Worm (Caenorhabditis elegans) whole organism, L4 larva: ENCODE data around the gene M176.16.

Source experiments
- D1046.2 ChIP-seq: fragments of 200-800 bp; sonication (Bioruptor generic); IDR thresholded peaks from 2 replicates; pipeline ENCODE4 v1.3.6; 2022; ENCODE audit warnings: missing genetic modification characterization, missing compliant biosample characterization
- Y48G9A.11 ChIP-seq: fragments of 200-800 bp; sonication (Bioruptor generic); IDR thresholded peaks from 2 replicates; pipeline ENCODE4 v1.3.6; 2022; ENCODE audit warnings: missing genetic modification reagents, missing genetic modification characterization, missing compliant biosample characterization
- Y5F2A.4 ChIP-seq: fragments of 200-800 bp; sonication (Bioruptor generic); optimal IDR thresholded peaks from 2 replicates; lab custom pipeline; 2018; ENCODE audit warnings: mild to moderate bottlenecking, missing genetic modification characterization, missing compliant biosample characterization
- ZK337.2 ChIP-seq: fragments of 200-800 bp; sonication (Bioruptor generic); IDR thresholded peaks from 2 replicates; pipeline ENCODE4 v1.3.6; 2022; ENCODE audit warnings: missing genetic modification reagents, missing genetic modification characterization, missing compliant biosample characterization
- aha-1 ChIP-seq: fragments of 150-350 bp; peaks from one replicate; lab custom pipeline; 2014; ENCODE audit warnings: missing biosample characterization, missing genetic modification characterization
- arid-1 ChIP-seq: fragments of 200-800 bp; sonication (Bioruptor generic); conservative IDR thresholded peaks from 2 replicates; pipeline ENCODE4 v1.3.6; 2022; ENCODE audit warnings: missing genetic modification reagents, missing genetic modification characterization, missing compliant biosample characterization
- attf-4 ChIP-seq: sonication (generic microtip); optimal IDR thresholded peaks from 3 replicates; lab custom pipeline; 2017; ENCODE audit warnings: missing biosample characterization, missing genetic modification characterization
- ceh-28 ChIP-seq: fragments of 150-350 bp; optimal IDR thresholded peaks from 2 replicates; lab custom pipeline; 2014; ENCODE audit warnings: missing biosample characterization, missing genetic modification reagents, missing genetic modification characterization
- ceh-82 ChIP-seq: sonication (generic microtip); optimal IDR thresholded peaks from 2 replicates; lab custom pipeline; 2017; ENCODE audit warnings: missing biosample characterization, missing genetic modification characterization
- ctbp-1 ChIP-seq: fragments of 200-800 bp; sonication (Bioruptor generic); IDR thresholded peaks from 2 replicates; pipeline ENCODE4 v1.3.6; 2022; ENCODE audit warnings: missing genetic modification reagents, missing genetic modification characterization, missing compliant biosample characterization
- daf-16 ChIP-seq, 3 experiments: sonication (generic microtip); optimal IDR thresholded peaks; 2 replicates each; lab custom pipeline; 2016 to 2017; ENCODE audit warnings: missing genetic modification characterization in 3 of 3, missing genetic modification reagents in 3 of 3, mild to moderate bottlenecking in 2 of 3, missing compliant biosample characterization in 2 of 3, missing biosample characterization in 1 of 3, moderate library complexity in 1 of 3
- daf-8 ChIP-seq: fragments of 200-800 bp; sonication (Bioruptor generic); IDR thresholded peaks from 2 replicates; pipeline ENCODE4 v1.3.6; 2022; ENCODE audit warnings: missing genetic modification characterization, missing compliant biosample characterization
- dmd-8 ChIP-seq: fragments of 200-800 bp; sonication (Bioruptor generic); IDR thresholded peaks from 2 replicates; pipeline ENCODE4 v1.3.6; 2022; ENCODE audit warnings: missing genetic modification characterization, missing compliant biosample characterization
- egl-43 ChIP-seq: fragments of 200-800 bp; sonication (Bioruptor generic); IDR thresholded peaks from 2 replicates; pipeline ENCODE4 v1.3.6; 2022; ENCODE audit warnings: missing genetic modification reagents, missing genetic modification characterization, missing compliant biosample characterization
- fos-1 ChIP-seq: fragments of 150-350 bp; optimal IDR thresholded peaks from 2 replicates; lab custom pipeline; 2014; ENCODE audit warnings: missing biosample characterization, missing genetic modification characterization
- hmg-1.1 ChIP-seq: fragments of 200-800 bp; sonication (Bioruptor generic); IDR thresholded peaks from 2 replicates; pipeline ENCODE4 v1.3.6; 2022; ENCODE audit warnings: missing genetic modification reagents, missing genetic modification characterization, missing compliant biosample characterization
- lim-7 ChIP-seq: fragments of 200-800 bp; sonication (Bioruptor generic); IDR thresholded peaks from 2 replicates; pipeline ENCODE4 v1.3.6; 2022; ENCODE audit warnings: missing genetic modification characterization, missing compliant biosample characterization
- lsy-2 ChIP-seq, 2 experiments: fragments of 150-350 bp in 1 of 2; sonication (generic microtip) in 1 of 2; optimal IDR thresholded peaks; 2 replicates each; lab custom pipeline; 2014 to 2017; ENCODE audit warnings: missing biosample characterization in 2 of 2, missing genetic modification characterization in 2 of 2
- madf-5 ChIP-seq, 2 experiments: fragments of 200-800 bp; sonication (Bioruptor generic); IDR thresholded peaks; 2 replicates each; pipeline ENCODE4 v1.3.6; 2022; ENCODE audit warnings: missing compliant biosample characterization in 2 of 2, missing genetic modification characterization in 2 of 2
- mes-2 ChIP-seq: sonication (generic microtip); optimal IDR thresholded peaks from 2 replicates; lab custom pipeline; 2016; ENCODE audit warnings: missing genotype, mild to moderate bottlenecking, missing genetic modification characterization, missing compliant biosample characterization; ENCODE audit not compliant: poor library complexity, severe bottlenecking
- mxl-3 ChIP-seq: fragments of 200-800 bp; sonication (Bioruptor generic); optimal IDR thresholded peaks from 2 replicates; lab custom pipeline; 2018; ENCODE audit warnings: mild to moderate bottlenecking, missing genetic modification characterization, missing compliant biosample characterization
- nhr-10 ChIP-seq: fragments of 150-350 bp; optimal IDR thresholded peaks from 2 replicates; lab custom pipeline; 2014; ENCODE audit warnings: missing biosample characterization, missing genetic modification characterization
- nhr-11 ChIP-seq: fragments of 150-350 bp; optimal IDR thresholded peaks from 2 replicates; lab custom pipeline; 2014; ENCODE audit warnings: missing biosample characterization, missing genetic modification characterization
- nhr-237 ChIP-seq: sonication (generic microtip); optimal IDR thresholded peaks from 2 replicates; lab custom pipeline; 2017; ENCODE audit warnings: missing biosample characterization, missing genetic modification characterization
- nhr-28 ChIP-seq: fragments of 150-350 bp; optimal IDR thresholded peaks from 2 replicates; lab custom pipeline; 2014; ENCODE audit warnings: missing biosample characterization, missing genetic modification characterization
- nhr-48 ChIP-seq: sonication (generic microtip); optimal IDR thresholded peaks from 2 replicates; lab custom pipeline; 2016; ENCODE audit warnings: mild to moderate bottlenecking, missing genetic modification characterization, missing compliant biosample characterization
- nhr-6 ChIP-seq: fragments of 150-350 bp; optimal IDR thresholded peaks from 2 replicates; lab custom pipeline; 2014; ENCODE audit warnings: missing biosample characterization, missing genetic modification characterization
- nhr-76 ChIP-seq: fragments of 150-350 bp; optimal IDR thresholded peaks from 2 replicates; lab custom pipeline; 2014; ENCODE audit warnings: missing biosample characterization, missing genetic modification characterization
- nhr-77 ChIP-seq: fragments of 150-350 bp; optimal IDR thresholded peaks from 2 replicates; lab custom pipeline; 2014; ENCODE audit warnings: missing biosample characterization, missing genetic modification characterization
- pha-4 ChIP-seq, 2 experiments: fragments of 150-350 bp in 1 of 2; fragments of 200-800 bp in 1 of 2; sonication (Bioruptor generic) in 1 of 2; IDR thresholded peaks in 1 of 2; optimal IDR thresholded peaks in 1 of 2; 2 replicates each; pipeline versions ENCODE4 v1.3.6 to Lab custom; 2014 to 2022; ENCODE audit warnings: missing genetic modification characterization in 2 of 2, missing genetic modification reagents in 2 of 2, missing biosample characterization in 1 of 2, missing compliant biosample characterization in 1 of 2
- pqm-1 ChIP-seq: sonication (generic microtip); optimal IDR thresholded peaks from 2 replicates; lab custom pipeline; 2017; ENCODE audit warnings: missing biosample characterization, missing genetic modification characterization
- spr-1 ChIP-seq: sonication (generic microtip); optimal IDR thresholded peaks from 2 replicates; lab custom pipeline; 2016; ENCODE audit warnings: mild to moderate bottlenecking, missing genetic modification characterization, missing compliant biosample characterization
- tra-1 ChIP-seq: fragments of 200-800 bp; sonication (Bioruptor generic); IDR thresholded peaks from 2 replicates; pipeline ENCODE4 v1.3.6; 2022; ENCODE audit warnings: missing genetic modification reagents, missing genetic modification characterization, missing compliant biosample characterization
- unc-130 ChIP-seq: sonication (generic microtip); optimal IDR thresholded peaks from 2 replicates; lab custom pipeline; 2016; ENCODE audit warnings: missing genetic modification reagents, missing genetic modification characterization, missing compliant biosample characterization
- zag-1 ChIP-seq: fragments of 150-350 bp; optimal IDR thresholded peaks from 2 replicates; lab custom pipeline; 2014; ENCODE audit warnings: missing biosample characterization, missing genetic modification characterization

M176.16 gene

DNA sequence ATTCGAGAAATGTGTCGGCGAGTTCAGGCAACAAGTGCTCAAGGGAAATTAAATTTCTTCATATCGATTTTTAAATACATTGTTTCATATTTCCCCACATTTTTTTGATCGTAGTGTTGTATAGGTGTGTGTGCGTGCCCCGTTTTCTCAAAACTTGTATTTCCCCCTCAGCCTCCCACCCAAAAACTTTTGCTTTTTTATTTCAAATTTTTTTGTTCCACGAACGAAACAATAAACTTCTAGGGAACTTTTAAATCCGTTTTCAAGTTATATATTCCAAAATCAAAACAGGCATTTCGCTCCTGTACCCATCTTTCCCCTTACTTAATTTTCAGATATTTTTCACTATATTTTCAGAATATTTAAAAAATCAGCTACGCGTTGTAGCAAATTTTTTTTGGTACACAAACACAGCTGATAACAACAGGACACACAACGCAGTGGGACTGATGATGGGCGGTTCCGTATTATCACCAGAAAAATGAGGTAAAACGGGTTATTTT is at the start of gene M176.16, which contains the start of gene M176.4:
TSS of gene M176.16 (plus strand) at position 453 of the 503 bp plus-strand sequence.
TSS of gene M176.4 (plus strand) at position 301 of the 503 bp plus-strand sequence.
- TF ChIP-seq mxl-3 (GFP tag; lab: Kevin White, UChicago) (no peak), pqm-1 (peak; percentile 30), attf-4 (tag; lab: Kevin White, UChicago) (no peak), Y48G9A.11 (GFP tag; lab: Robert Waterston, UW) (no peak), nhr-77 (peak; percentile 7), daf-16 (GFP tag; optimal IDR thresholded peaks at IDR 0.05; lab: Kevin White, UChicago) (no peak), daf-16 (tag; optimal IDR thresholded peaks at IDR 0.05; lab: Kevin White, UChicago) (peak; percentile 40), mes-2 (peak; percentile 18)
- TF ChIP-seq, all 104 proteins: peak for 4

DNA sequence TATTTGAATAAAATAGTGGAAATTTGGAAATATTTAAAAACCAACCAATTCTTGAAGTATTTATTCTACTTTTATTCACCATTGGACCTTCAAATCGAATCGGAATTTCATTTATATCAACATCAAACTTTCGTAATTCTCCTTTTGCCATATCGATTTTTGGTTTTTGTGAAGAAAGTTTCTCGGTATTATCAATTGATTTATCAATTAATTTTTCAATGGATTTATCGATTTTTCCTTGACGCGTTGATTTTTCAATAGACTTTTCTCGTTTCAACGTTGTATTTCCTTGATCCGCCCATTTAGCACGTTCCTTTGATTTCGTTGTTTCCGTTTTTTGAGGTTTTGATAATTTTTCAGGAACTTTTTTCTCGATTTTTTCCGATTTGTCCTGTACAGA is 48.9 kb upstream of the M176.16 start:
- TF ChIP-seq lim-7, result no peak
- TF ChIP-seq ceh-28 (tag; lab: Kevin White, UChicago), result peak; percentile 56

DNA sequence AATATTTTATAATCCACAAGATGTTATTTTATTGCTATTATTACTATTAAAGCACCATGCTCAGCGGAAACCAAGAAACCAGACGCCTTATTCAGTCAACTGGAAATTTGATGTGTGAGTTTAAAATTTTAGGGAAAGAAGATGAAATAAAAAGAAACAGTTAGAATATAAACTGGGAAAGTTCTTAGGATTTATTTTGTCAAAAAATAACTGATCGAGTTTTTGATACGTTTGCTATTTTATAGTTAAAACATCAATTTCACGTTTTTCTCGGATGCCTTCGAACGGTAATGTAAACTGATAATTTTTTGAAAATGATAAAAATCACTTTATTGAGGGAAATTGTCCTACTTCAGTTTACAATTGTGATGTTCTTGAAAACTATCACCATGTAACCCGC is 45.9 kb upstream of the M176.16 start, which contains the start of gene C06C3.3:
TSS of gene C06C3.3 (minus strand) at position 101 of the 400 bp plus-strand sequence.
- TF ChIP-seq arid-1 (GFP tag; lab: Robert Waterston, UW) (no peak), nhr-48 (tag; lab: Kevin White, UChicago) (no peak), nhr-76 (tag; lab: Kevin White, UChicago) (no peak), ctbp-1 (GFP tag; lab: Robert Waterston, UW) (no peak), daf-8 (GFP tag; lab: Robert Waterston, UW) (no peak), lsy-2 (tag; optimal IDR thresholded peaks at IDR 0.05; lab: Kevin White, UChicago) (no peak), egl-43 (no peak), Y5F2A.4 (no peak), nhr-11 (tag; lab: Kevin White, UChicago) (no peak), ZK337.2 (GFP tag; lab: Robert Waterston, UW) (no peak), aha-1 (tag; lab: Kevin White, UChicago) (no peak), zag-1 (tag; lab: Kevin White, UChicago) (no peak), pha-4 (GFP tag; IDR thresholded peaks at IDR 0.05; lab: Robert Waterston, UW) (no peak), pha-4 (tag; optimal IDR thresholded peaks at IDR 0.05; lab: Kevin White, UChicago) (no peak), D1046.2 (no peak)

DNA sequence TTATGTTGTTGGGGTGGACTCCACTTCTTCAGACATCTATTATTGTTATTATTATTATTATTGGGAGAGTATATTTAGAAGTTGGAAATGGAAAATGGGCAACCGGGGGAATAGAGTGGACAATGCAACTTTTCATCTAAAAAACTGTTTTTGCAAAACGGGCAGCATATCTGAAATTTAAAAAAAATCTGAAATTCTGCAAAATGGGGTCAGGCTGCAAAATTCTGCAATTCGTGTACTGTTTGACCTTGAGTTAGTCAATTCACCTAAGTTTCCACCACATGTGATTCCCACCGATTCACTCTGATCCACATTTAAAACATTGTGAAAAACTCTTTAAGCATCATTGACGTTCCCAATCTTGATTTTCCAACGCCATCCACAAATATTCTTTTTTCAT is 45.3 kb upstream of the M176.16 start, which contains the start of gene C06C3.4:
TSS of gene C06C3.4 (plus strand) at position 301 of the 400 bp plus-strand sequence.
- TF ChIP-seq ceh-82, result no peak
- no peak for TF ChIP-seq nhr-10 (tag; lab: Kevin White, UChicago)
- TF ChIP-seq madf-5 (GFP tag; IDR thresholded peaks at IDR 0.05; lab: Robert Waterston, UW), result no peak
- TF ChIP-seq nhr-237, result no peak
- no peak for TF ChIP-seq hmg-1.1 (GFP tag; lab: Robert Waterston, UW)
- TF ChIP-seq fos-1, result no peak
- TF ChIP-seq D1046.2, result no peak
- TF ChIP-seq unc-130 (GFP tag; lab: Kevin White, UChicago), result no peak
- no peak for TF ChIP-seq daf-16 (GFP tag; optimal IDR thresholded peaks at IDR 0.05; lab: Kevin White, UChicago)
- no peak for TF ChIP-seq daf-16 (tag; optimal IDR thresholded peaks at IDR 0.05; lab: Kevin White, UChicago)
- no peak for TF ChIP-seq ceh-28 (tag; lab: Kevin White, UChicago)
- no peak for TF ChIP-seq nhr-77
- no peak for TF ChIP-seq nhr-28 (tag; lab: Kevin White, UChicago)
- TF ChIP-seq dmd-8, result no peak
- TF ChIP-seq arid-1 (GFP tag; lab: Robert Waterston, UW), result no peak
- TF ChIP-seq pqm-1, result no peak
- TF ChIP-seq spr-1, result no peak
- TF ChIP-seq nhr-6 (tag; lab: Kevin White, UChicago), result no peak
- TF ChIP-seq tra-1 (GFP tag; lab: Robert Waterston, UW), result no peak
